Worm (Caenorhabditis elegans) whole organism, early embryonic: ENCODE measurements around the gene Y57A10A.8.
"Not testable (repeated sequence)": the region's sequence is repeated elsewhere in the genome, so short reads cannot be mapped to it uniquely, and the experiment has no call there.

Source experiments
- B0310.2 ChIP-seq: sonication (generic microtip); optimal IDR thresholded peaks from 2 replicates; lab custom pipeline; 2016; ENCODE audit warnings: mild to moderate bottlenecking, missing genetic modification characterization, missing compliant biosample characterization
- F13C5.2 ChIP-seq: sonication (generic microtip); optimal IDR thresholded peaks from 2 replicates; lab custom pipeline; 2017; ENCODE audit warnings: mild to moderate bottlenecking, missing genetic modification characterization, inconsistent platforms, missing compliant biosample characterization
- aly-1 ChIP-seq: sonication (generic microtip); optimal IDR thresholded peaks from 2 replicates; lab custom pipeline; 2016; ENCODE audit warnings: missing genetic modification characterization, missing compliant biosample characterization
- ama-1 ChIP-seq: fragments of 150-350 bp; optimal IDR thresholded peaks from 2 replicates; lab custom pipeline; 2014
- ceh-13 ChIP-seq: fragments of 200-800 bp; sonication (Bioruptor generic); optimal IDR thresholded peaks from 2 replicates; lab custom pipeline; 2018; ENCODE audit warnings: mild to moderate bottlenecking, missing genetic modification characterization, missing compliant biosample characterization
- ceh-36 ChIP-seq: sonication (generic microtip); optimal IDR thresholded peaks from 2 replicates; lab custom pipeline; 2016; ENCODE audit warnings: missing genetic modification characterization, inconsistent platforms, missing compliant biosample characterization
- ets-7 ChIP-seq: sonication (generic microtip); optimal IDR thresholded peaks from 2 replicates; lab custom pipeline; 2016; ENCODE audit warnings: missing genotype, missing genetic modification characterization, missing compliant biosample characterization
- flt-1 ChIP-seq: fragments of 200-800 bp; sonication (Bioruptor generic); IDR thresholded peaks from 2 replicates; pipeline ENCODE4 v1.3.6; 2022; ENCODE audit warnings: missing genetic modification characterization, missing compliant biosample characterization
- hmbx-1 ChIP-seq: sonication (generic microtip); optimal IDR thresholded peaks from 2 replicates; lab custom pipeline; 2016; ENCODE audit warnings: mild to moderate bottlenecking, missing genetic modification characterization, missing compliant biosample characterization
- hmg-4 ChIP-seq: fragments of 200-800 bp; sonication (Bioruptor generic); optimal IDR thresholded peaks from 2 replicates; lab custom pipeline; 2018; ENCODE audit warnings: mild to moderate bottlenecking, missing genetic modification characterization, missing compliant biosample characterization
- hnd-1 ChIP-seq: sonication (generic microtip); optimal IDR thresholded peaks from 2 replicates; lab custom pipeline; 2016; ENCODE audit warnings: missing genetic modification characterization, missing compliant biosample characterization
- pes-1 ChIP-seq: fragments of 200-800 bp; sonication (Bioruptor generic); IDR thresholded peaks from 2 replicates; pipeline ENCODE4 v1.3.6; 2022; ENCODE audit warnings: missing genetic modification reagents, missing genetic modification characterization, missing compliant biosample characterization
- scrt-1 ChIP-seq: fragments of 200-800 bp; sonication (Bioruptor generic); IDR thresholded peaks from 2 replicates; pipeline ENCODE4 v1.3.6; 2022; ENCODE audit warnings: missing genetic modification characterization, missing compliant biosample characterization
- sea-1 ChIP-seq: fragments of 200-800 bp; sonication (Bioruptor generic); conservative IDR thresholded peaks from 2 replicates; pipeline ENCODE4 v1.3.6; 2022; ENCODE audit warnings: missing genetic modification characterization, missing compliant biosample characterization
- tbx-11 ChIP-seq: fragments of 200-800 bp; sonication (Bioruptor generic); IDR thresholded peaks from 2 replicates; pipeline ENCODE4 v1.3.6; 2022; ENCODE audit warnings: missing genetic modification characterization, missing compliant biosample characterization
- tbx-37 ChIP-seq: fragments of 200-800 bp; sonication (Bioruptor generic); conservative IDR thresholded peaks from 2 replicates; pipeline ENCODE4 v1.3.6; 2022; ENCODE audit warnings: missing genetic modification reagents, missing genetic modification characterization, missing compliant biosample characterization
- tra-4 ChIP-seq: sonication (generic microtip); optimal IDR thresholded peaks from 2 replicates; lab custom pipeline; 2017; ENCODE audit warnings: missing genetic modification characterization, missing compliant biosample characterization

Gene Y57A10A.8

ce11 chrII:12151640-12152039 is 13.0 kb upstream of the Y57A10A.8 start, which contains the start of gene Y57A10A.4:
TSS of gene Y57A10A.4 (plus strand) at chrII:12151940.
- TF ChIP-seq ama-1 (lab: Kevin White, UChicago); hnd-1 (tag; lab: Kevin White, UChicago); tra-4 (tag; lab: Kevin White, UChicago): not testable (repeated sequence)

DNA sequence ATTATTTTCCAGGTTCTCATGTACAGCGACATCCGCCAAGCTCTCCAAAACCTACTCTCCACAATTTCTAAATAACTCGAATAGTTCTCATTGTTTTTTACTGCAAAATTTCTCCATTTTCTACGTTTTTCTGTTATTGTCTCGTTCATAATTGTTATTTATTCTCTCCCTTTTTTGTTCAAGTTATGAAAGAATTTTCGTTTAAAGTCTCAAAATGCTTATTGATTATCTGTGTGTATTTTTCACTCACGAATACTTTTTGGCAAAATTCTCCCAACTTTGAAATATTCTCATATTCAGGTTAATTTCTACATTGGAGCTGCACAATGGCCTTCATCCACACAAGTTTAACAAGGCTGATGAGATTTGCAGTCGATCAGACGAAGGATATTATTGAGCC is 10.5 kb upstream of the Y57A10A.8 start, which contains the start of gene Y57A10A.5:
Y57A10A.5 (plus strand) TSS at position 301 of the 400 bp plus-strand sequence.
- not testable (repeated sequence) for TF ChIP-seq B0310.2 (tag; lab: Kevin White, UChicago); tra-4 (tag; lab: Kevin White, UChicago); flt-1

DNA sequence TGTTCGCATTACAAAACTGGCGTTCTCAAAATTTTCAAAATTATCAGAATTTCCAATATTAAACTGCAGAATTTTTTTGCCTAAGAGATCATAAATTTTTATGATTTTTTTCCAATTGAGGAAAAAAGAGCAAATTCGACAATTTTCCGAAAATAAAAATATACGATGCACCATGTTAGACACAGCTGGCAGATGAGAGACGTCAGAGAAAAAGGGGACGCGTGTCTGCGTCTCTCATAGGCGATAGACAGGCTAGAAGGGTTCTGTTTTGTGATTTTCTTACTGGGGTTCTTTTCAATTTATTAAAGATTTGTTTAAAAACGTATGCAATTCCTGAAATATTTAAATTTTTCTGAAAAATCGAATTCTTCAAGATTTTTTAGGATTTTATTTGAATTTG is 1.6 kb upstream of the Y57A10A.8 start:
- TF ChIP-seq hmbx-1 (tag; lab: Kevin White, UChicago), result no peak
- TF ChIP-seq B0310.2 (tag; lab: Kevin White, UChicago), result no peak
- no peak for TF ChIP-seq ceh-36 (tag; lab: Kevin White, UChicago)
- no peak for TF ChIP-seq ets-7
- TF ChIP-seq ceh-13 (GFP tag; lab: Kevin White, UChicago), result no peak
- no peak for TF ChIP-seq flt-1
- TF ChIP-seq tbx-37 (GFP tag; lab: Robert Waterston, UW), result no peak
- TF ChIP-seq F13C5.2 (tag; lab: Kevin White, UChicago), result no peak
- no peak for TF ChIP-seq tra-4 (tag; lab: Kevin White, UChicago)
- TF ChIP-seq hnd-1 (tag; lab: Kevin White, UChicago), result no peak
- no peak for TF ChIP-seq pes-1 (GFP tag; lab: Robert Waterston, UW)
- no peak for TF ChIP-seq ama-1 (lab: Kevin White, UChicago)

DNA sequence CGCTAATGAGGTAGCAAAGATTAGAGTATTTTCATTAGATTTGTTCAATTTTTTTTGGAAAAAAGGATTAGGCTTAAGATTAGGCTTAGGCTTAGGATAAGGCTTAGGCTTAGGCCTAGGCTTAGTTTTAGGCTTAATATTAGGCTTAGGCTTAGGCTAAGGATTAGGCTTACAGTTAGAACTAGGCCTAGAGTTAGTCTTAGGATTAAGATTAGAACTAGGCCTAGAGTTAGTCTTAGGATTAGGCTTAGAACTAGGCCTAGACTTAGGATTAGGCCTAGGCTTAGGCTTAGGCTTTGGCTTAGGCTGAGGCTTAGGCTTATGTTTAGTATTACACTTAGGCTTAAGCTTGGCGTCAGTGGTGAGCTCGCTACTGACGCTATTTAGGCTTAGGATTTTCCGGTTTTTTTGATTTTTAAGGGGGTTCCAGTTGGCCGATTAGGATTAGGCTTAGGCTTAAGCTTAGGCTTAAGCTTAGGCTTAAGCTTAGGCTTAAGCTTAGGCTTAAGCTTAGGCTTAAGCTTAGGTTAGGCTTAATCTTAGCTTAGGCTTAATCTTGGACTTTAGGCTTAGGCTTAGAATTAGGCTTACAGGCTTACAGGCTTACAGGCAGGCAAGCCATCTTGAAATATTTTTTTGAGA is 5.0 kb downstream of the Y57A10A.8 start:
- peak; percentile 92 for TF ChIP-seq ceh-36 (tag; lab: Kevin White, UChicago)
- no peak for TF ChIP-seq B0310.2 (tag; lab: Kevin White, UChicago)

ce11 chrII:12172273-12172672 is 7.6 kb downstream of the Y57A10A.8 start, which contains the start of gene rol-1:
TSS of gene rol-1 (plus strand) at chrII:12172573.
- TF ChIP-seq pes-1 (GFP tag; lab: Robert Waterston, UW) (no peak), tra-4 (tag; lab: Kevin White, UChicago) (no peak), scrt-1 (GFP tag; lab: Robert Waterston, UW) (no peak), ets-7 (no peak), aly-1 (tag; lab: Kevin White, UChicago) (no peak), hnd-1 (tag; lab: Kevin White, UChicago) (no peak), sea-1 (GFP tag; lab: Robert Waterston, UW) (no peak), hmbx-1 (tag; lab: Kevin White, UChicago) (no peak), ceh-36 (tag; lab: Kevin White, UChicago) (no peak), F13C5.2 (tag; lab: Kevin White, UChicago) (no peak), flt-1 (no peak), B0310.2 (tag; lab: Kevin White, UChicago) (no peak), hmg-4 (no peak), ceh-13 (GFP tag; lab: Kevin White, UChicago) (no peak), ama-1 (lab: Kevin White, UChicago) (no peak), tbx-11 (no peak)

ce11 chrII:12175398-12175797 is 10.8 kb downstream of the Y57A10A.8 start:
- TF ChIP-seq B0310.2 (tag; lab: Kevin White, UChicago) (no peak), tbx-11 (0 out of 2 replicates have a peak, but pooled peaks have one; percentile 21)

- TF ChIP-seq tbx-37 (GFP tag; lab: Robert Waterston, UW) (no peak), aly-1 (tag; lab: Kevin White, UChicago) (no peak), hmg-4 (no peak), hnd-1 (tag; lab: Kevin White, UChicago) (no peak), tbx-11 (no peak), ets-7 (no peak), pes-1 (GFP tag; lab: Robert Waterston, UW) (no peak), ama-1 (lab: Kevin White, UChicago) (no peak), ceh-13 (GFP tag; lab: Kevin White, UChicago) (no peak), B0310.2 (tag; lab: Kevin White, UChicago) (no peak)
Measured at ce11 chrII:12176521-12176920, 11.9 kb downstream of the Y57A10A.8 start.

DNA sequence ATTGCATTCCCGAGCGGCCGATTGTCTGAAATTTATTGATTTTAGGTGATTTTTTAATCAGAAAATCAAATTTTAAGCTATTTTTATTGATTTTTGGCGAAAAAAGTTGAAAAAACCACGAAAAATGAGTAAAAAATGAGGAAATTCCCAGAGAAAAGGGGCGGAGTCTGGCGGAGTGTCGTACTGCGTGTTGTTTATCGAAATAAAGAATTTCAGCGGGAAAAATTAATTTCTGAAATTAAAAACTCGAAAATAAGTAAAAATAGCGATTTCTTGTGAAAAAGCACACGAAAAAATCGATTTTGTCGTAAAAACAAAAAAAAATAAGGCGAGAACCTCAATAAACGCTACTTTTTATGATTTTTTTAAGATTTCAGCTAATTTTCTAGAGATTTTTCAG is 20.2 kb downstream of the Y57A10A.8 start, which contains the start of gene Y57A10A.13:
Y57A10A.13 (minus strand) TSS at position 46 of the 400 bp plus-strand sequence.
- no peak for TF ChIP-seq ceh-36 (tag; lab: Kevin White, UChicago)
- TF ChIP-seq ama-1 (lab: Kevin White, UChicago), result no peak
- TF ChIP-seq F13C5.2 (tag; lab: Kevin White, UChicago), result no peak
- TF ChIP-seq hmbx-1 (tag; lab: Kevin White, UChicago), result no peak
- no peak for TF ChIP-seq flt-1
- TF ChIP-seq ets-7, result no peak
- no peak for TF ChIP-seq ceh-13 (GFP tag; lab: Kevin White, UChicago)
